Fruit fly (Drosophila melanogaster): ENCODE data around the gene CG33920.
A peak's percentile ranks its signal among the peaks of the same experiment; 100 is the strongest.

Gene CG33920

dm6 chr3R:31035046-31035445 lies 9.9 kb downstream of the CG33920 start, which contains the start of gene CG33773 (continued):
- no peak for TF ChIP-seq pita (GFP tag; optimal IDR thresholded peaks at IDR 0.05)

dm6 chr3R:31020762-31021161 lies 24.1 kb downstream of the CG33920 start:
- peak; percentile 27 for TF ChIP-seq sug (tag; optimal IDR thresholded peaks at IDR 0.05)
- TF ChIP-seq CG7786 (GFP tag; optimal IDR thresholded peaks at IDR 0.05) = no peak
- no peak for TF ChIP-seq CG8478 (optimal IDR thresholded peaks at IDR 0.05)
- peak; percentile 27 for TF ChIP-seq CG34376 (GFP tag; optimal IDR thresholded peaks at IDR 0.05)
- TF ChIP-seq chinmo (GFP tag; IDR thresholded peaks at IDR 0.05; ENCODE audit: partially characterized antibody) = 0 out of 4 replicates have a peak, but pooled peaks have one; percentile 23
- no peak for TF ChIP-seq CG5245 (GFP tag; optimal IDR thresholded peaks at IDR 0.05)
- peak; percentile 66 for TF ChIP-seq Ets65A (GFP tag)
- TF ChIP-seq CG18476 (GFP tag; optimal IDR thresholded peaks at IDR 0.05) = no peak
- no peak for TF ChIP-seq gcm2 (GFP tag; optimal IDR thresholded peaks at IDR 0.05)
- TF ChIP-seq CG10267 (tag; optimal IDR thresholded peaks at IDR 0.05) = no peak
- no peak for TF ChIP-seq CG33213 (GFP tag; optimal IDR thresholded peaks at IDR 0.05)
- no peak for TF ChIP-seq lilli (GFP tag; optimal IDR thresholded peaks at IDR 0.05)
- no peak for TF ChIP-seq CG34224 (GFP tag; IDR thresholded peaks at IDR 0.05; ENCODE audit: partially characterized antibody)
- no peak for TF ChIP-seq H2.0 (GFP tag; IDR thresholded peaks at IDR 0.05)
- TF ChIP-seq Meics (GFP tag; optimal IDR thresholded peaks at IDR 0.05) = peak; percentile 66

dm6 chr3R:31019662-31020061 lies 25.2 kb downstream of the CG33920 start:
- TF ChIP-seq CG17359 (tag; optimal IDR thresholded peaks at IDR 0.05) (peak; percentile 39), vvl (GFP tag; IDR thresholded peaks at IDR 0.05) (peak; percentile 42; the same call in 1 of the 2 replicates), CG16813 (GFP tag; IDR thresholded peaks at IDR 0.05; ENCODE audit: partially characterized antibody) (no peak), da (GFP tag; optimal IDR thresholded peaks at IDR 0.05) (no peak), pan (optimal IDR thresholded peaks at IDR 0.05) (no peak), pan (GFP tag; optimal IDR thresholded peaks at IDR 0.05 in 1 of 2, IDR thresholded peaks at IDR 0.05 in 1 of 2) (peak in 1 of 2 experiments; percentile 50), caup (GFP tag; optimal IDR thresholded peaks at IDR 0.05; ENCODE audit: severe bottlenecking) (peak; percentile 6), CG10462 (GFP tag; optimal IDR thresholded peaks at IDR 0.05) (no peak), B-H1 (GFP tag; IDR thresholded peaks at IDR 0.05) (peak; percentile 13; the same call in 1 of the 3 replicates), CG11504 (tag; optimal IDR thresholded peaks at IDR 0.05) (peak; percentile 45), CG7745 (tag; optimal IDR thresholded peaks at IDR 0.05) (no peak), CG7839 (tag; optimal IDR thresholded peaks at IDR 0.05) (peak; percentile 46), nau (GFP tag; optimal IDR thresholded peaks at IDR 0.05) (no peak), CG8089 (GFP tag; optimal IDR thresholded peaks at IDR 0.05) (no peak), CG32532 (GFP tag; IDR thresholded peaks at IDR 0.05) (peak; percentile 70), Dip3 (GFP tag; optimal IDR thresholded peaks at IDR 0.05) (no peak), Aef1 (GFP tag; IDR thresholded peaks at IDR 0.05) (peak; percentile 50), oc (tag; optimal IDR thresholded peaks at IDR 0.05) (no peak), tgo (GFP tag; IDR thresholded peaks at IDR 0.05) (peak; percentile 53; the same call in 2 of the 3 replicates), CG11456 (GFP tag; IDR thresholded peaks at IDR 0.05) (peak; percentile 49; the same call in 1 of the 3 replicates), CG32772 (GFP tag; IDR thresholded peaks at IDR 0.05) (0 out of 2 replicates have a peak, but pooled peaks have one; percentile 28), dysf (GFP tag; IDR thresholded peaks at IDR 0.05) (peak; percentile 48; the same call in 2 of the 3 replicates), CG10209 (GFP tag; optimal IDR thresholded peaks at IDR 0.05) (peak; percentile 4), CG6175 (GFP tag; IDR thresholded peaks at IDR 0.05) (no peak), CG14441 (GFP tag; IDR thresholded peaks at IDR 0.05) (peak; percentile 52; the same call in 1 of the 2 replicates), CG11696 (GFP tag; IDR thresholded peaks at IDR 0.05) (0 out of 2 replicates have a peak, but pooled peaks have one; percentile 16), CG4730 (GFP tag; IDR thresholded peaks at IDR 0.05) (0 out of 2 replicates have a peak, but pooled peaks have one; percentile 18), HHEX (GFP tag; optimal IDR thresholded peaks at IDR 0.05) (no peak), hth (optimal IDR thresholded peaks at IDR 0.05) (no peak), cg (GFP tag; optimal IDR thresholded peaks at IDR 0.05) (no peak), lmd (GFP tag; IDR thresholded peaks at IDR 0.05) (peak; percentile 23; the same call in 1 of the 2 replicates), HLH3B (GFP tag; IDR thresholded peaks at IDR 0.05) (peak; percentile 33; the same call in 1 of the 2 replicates), Gug (GFP tag; IDR thresholded peaks at IDR 0.05) (no peak)

Measured in whole organism, embryonic.